Fruit fly (Drosophila melanogaster): ENCODE measurements around the gene CheB38c.

dm6 chr2L:20806619-20807018 is 14.0 kb downstream of the CheB38c start:
- TF ChIP-seq CG10348 (GFP tag; IDR thresholded peaks at IDR 0.05) (no peak), Pif1A (GFP tag; optimal IDR thresholded peaks at IDR 0.05) (no peak), CG8159 (tag; optimal IDR thresholded peaks at IDR 0.05) (no peak), CG15710 (tag; optimal IDR thresholded peaks at IDR 0.05) (no peak), CG17806 (tag; optimal IDR thresholded peaks at IDR 0.05) (no peak), CG14655 (GFP tag; optimal IDR thresholded peaks at IDR 0.05) (no peak), CG12605 (GFP tag; IDR thresholded peaks at IDR 0.05) (no peak), CG4496 (GFP tag; IDR thresholded peaks at IDR 0.05) (no peak), CG32121 (GFP tag; IDR thresholded peaks at IDR 0.05) (no peak)
